Worm (Caenorhabditis elegans): ENCODE results near the gene F43C11.16.

- TF ChIP-seq snpc-4 (tag; optimal IDR thresholded peaks at IDR 0.05), result no peak
- no peak for TF ChIP-seq nhr-77 (tag; optimal IDR thresholded peaks at IDR 0.05)
- TF ChIP-seq nhr-12 (tag; optimal IDR thresholded peaks at IDR 0.05), result no peak
- TF ChIP-seq jun-1 (tag; optimal IDR thresholded peaks at IDR 0.05), result no peak
- TF ChIP-seq nhr-11 (tag; optimal IDR thresholded peaks at IDR 0.05), result no peak
- TF ChIP-seq unc-39 (tag; optimal IDR thresholded peaks at IDR 0.05), result no peak
- no peak for TF ChIP-seq lsy-12 (tag; optimal IDR thresholded peaks at IDR 0.05)
- TF ChIP-seq ceh-82 (tag; optimal IDR thresholded peaks at IDR 0.05), result no peak
- no peak for TF ChIP-seq unc-62 (GFP tag; optimal IDR thresholded peaks at IDR 0.05)
- no peak for TF ChIP-seq fkh-10 (GFP tag; optimal IDR thresholded peaks at IDR 0.05)
- TF ChIP-seq fos-1 (tag; optimal IDR thresholded peaks at IDR 0.05), result no peak
- no peak for TF ChIP-seq zag-1 (tag; optimal IDR thresholded peaks at IDR 0.05)
- TF ChIP-seq lin-15B (tag; optimal IDR thresholded peaks at IDR 0.05), result no peak
Measured at ce11 chrII:2336177-2336576, 23.7 kb downstream of the F43C11.16 start.

All from whole organism, L3 larva.